Worm (Caenorhabditis elegans): Measurements from ENCODE around the gene bbs-4.

- no peak for TF ChIP-seq lin-1 (GFP tag; IDR thresholded peaks at IDR 0.05)
- TF ChIP-seq ama-1 (optimal IDR thresholded peaks at IDR 0.05): no peak
- no peak for TF ChIP-seq daf-12 (tag; optimal IDR thresholded peaks at IDR 0.05)
- TF ChIP-seq mdl-1 (tag; optimal IDR thresholded peaks at IDR 0.05): no peak
- TF ChIP-seq nhr-77 (tag; optimal IDR thresholded peaks at IDR 0.05): peak; percentile 56
- TF ChIP-seq ztf-11 (tag; optimal IDR thresholded peaks at IDR 0.05): no peak
- no peak for TF ChIP-seq nhr-10 (tag; optimal IDR thresholded peaks at IDR 0.05)
Measured at ce11 chrIII:9592118-9592517, 19.9 kb downstream of the bbs-4 start, which contains the start of gene acox-1.5.

All from whole organism, L4 larva.